Worm (Caenorhabditis elegans) whole organism, L4 larva: ENCODE measurements around the gene F46B6.5.

Experiments used
- F10B5.3 ChIP-seq: sonication (generic microtip); optimal IDR thresholded peaks from 2 replicates; lab custom pipeline; 2016; ENCODE audit warnings: mild to moderate bottlenecking, missing genetic modification characterization, missing compliant biosample characterization
- R02D3.7 ChIP-seq: fragments of 150-350 bp; sonication (generic microtip); optimal IDR thresholded peaks from 3 replicates; lab custom pipeline; 2014; ENCODE audit warnings: missing biosample characterization, missing genetic modification characterization
- T20F7.1 ChIP-seq: fragments of 200-800 bp; sonication (Bioruptor generic); optimal IDR thresholded peaks from 2 replicates; lab custom pipeline; 2018; ENCODE audit warnings: mild to moderate bottlenecking, missing genetic modification characterization, missing compliant biosample characterization
- Y105C5A.15 ChIP-seq: fragments of 200-800 bp; sonication (Bioruptor generic); IDR thresholded peaks from 2 replicates; pipeline ENCODE4 v1.3.6; 2022; ENCODE audit warnings: missing genetic modification characterization, missing compliant biosample characterization
- Y48G9A.11 ChIP-seq: fragments of 200-800 bp; sonication (Bioruptor generic); IDR thresholded peaks from 2 replicates; pipeline ENCODE4 v1.3.6; 2022; ENCODE audit warnings: missing genetic modification reagents, missing genetic modification characterization, missing compliant biosample characterization
- Y5F2A.4 ChIP-seq: fragments of 200-800 bp; sonication (Bioruptor generic); optimal IDR thresholded peaks from 2 replicates; lab custom pipeline; 2018; ENCODE audit warnings: mild to moderate bottlenecking, missing genetic modification characterization, missing compliant biosample characterization
- aha-1 ChIP-seq: fragments of 150-350 bp; peaks from one replicate; lab custom pipeline; 2014; ENCODE audit warnings: missing biosample characterization, missing genetic modification characterization
- ama-1 ChIP-seq: fragments of 150-350 bp; optimal IDR thresholded peaks from 2 replicates; lab custom pipeline; 2014; ENCODE audit warnings: inconsistent platforms, mixed read lengths
- ceh-32 ChIP-seq: sonication (generic microtip); optimal IDR thresholded peaks from 2 replicates; lab custom pipeline; 2016; ENCODE audit warnings: mild to moderate bottlenecking, missing genetic modification characterization, missing compliant biosample characterization; ENCODE audit not compliant: poor library complexity
- ceh-62 ChIP-seq: sonication (generic microtip); optimal IDR thresholded peaks from 2 replicates; lab custom pipeline; 2017; ENCODE audit warnings: missing biosample characterization, missing genetic modification characterization
- ceh-82 ChIP-seq: sonication (generic microtip); optimal IDR thresholded peaks from 2 replicates; lab custom pipeline; 2017; ENCODE audit warnings: missing biosample characterization, missing genetic modification characterization
- ces-1 ChIP-seq: fragments of 150-350 bp; sonication (generic microtip); optimal IDR thresholded peaks from 4 replicates; lab custom pipeline; 2014; ENCODE audit warnings: missing biosample characterization, missing genetic modification reagents, missing genetic modification characterization
- cey-2 ChIP-seq: sonication (generic microtip); optimal IDR thresholded peaks from 3 replicates; lab custom pipeline; 2017; ENCODE audit warnings: missing genetic modification characterization, mild to moderate bottlenecking, missing compliant biosample characterization, antibody characterized with exemption, borderline replicate concordance; ENCODE audit not compliant: insufficient read depth
- daf-12 ChIP-seq: fragments of 150-350 bp; optimal IDR thresholded peaks from 2 replicates; lab custom pipeline; 2014; ENCODE audit warnings: missing biosample characterization, missing genetic modification reagents, missing genetic modification characterization
- daf-16 ChIP-seq, 3 experiments: sonication (generic microtip); optimal IDR thresholded peaks; 2 replicates each; lab custom pipeline; 2016 to 2017; ENCODE audit warnings: missing genetic modification characterization in 3 of 3, missing genetic modification reagents in 3 of 3, mild to moderate bottlenecking in 2 of 3, missing compliant biosample characterization in 2 of 3, missing biosample characterization in 1 of 3, moderate library complexity in 1 of 3
- dmd-6 ChIP-seq: fragments of 200-800 bp; sonication (Bioruptor generic); IDR thresholded peaks from 2 replicates; pipeline ENCODE4 v1.3.6; 2022; ENCODE audit warnings: missing genetic modification reagents, missing genetic modification characterization, missing compliant biosample characterization
- dmd-8 ChIP-seq: fragments of 200-800 bp; sonication (Bioruptor generic); IDR thresholded peaks from 2 replicates; pipeline ENCODE4 v1.3.6; 2022; ENCODE audit warnings: missing genetic modification characterization, missing compliant biosample characterization
- dmd-9 ChIP-seq: fragments of 200-800 bp; sonication (Bioruptor generic); IDR thresholded peaks from 2 replicates; pipeline ENCODE4 v1.3.6; 2022; ENCODE audit warnings: missing genetic modification reagents, missing genetic modification characterization, missing compliant biosample characterization
- egl-43 ChIP-seq: fragments of 200-800 bp; sonication (Bioruptor generic); IDR thresholded peaks from 2 replicates; pipeline ENCODE4 v1.3.6; 2022; ENCODE audit warnings: missing genetic modification reagents, missing genetic modification characterization, missing compliant biosample characterization
- fos-1 ChIP-seq: fragments of 150-350 bp; optimal IDR thresholded peaks from 2 replicates; lab custom pipeline; 2014; ENCODE audit warnings: missing biosample characterization, missing genetic modification characterization
- gei-8 ChIP-seq: fragments of 200-800 bp; sonication (Bioruptor generic); optimal IDR thresholded peaks from 2 replicates; lab custom pipeline; 2018; ENCODE audit warnings: mild to moderate bottlenecking, missing genetic modification characterization, missing compliant biosample characterization
- hif-1 ChIP-seq, 2 experiments: sonication (generic microtip); optimal IDR thresholded peaks; 2 replicates each; lab custom pipeline; 2016 to 2017; ENCODE audit warnings: missing compliant biosample characterization in 2 of 2, missing genetic modification characterization in 2 of 2, missing genetic modification reagents in 2 of 2, missing genotype in 2 of 2, mild to moderate bottlenecking in 1 of 2
- hlh-30 ChIP-seq: sonication (generic microtip); optimal IDR thresholded peaks from 2 replicates; lab custom pipeline; 2017; ENCODE audit warnings: antibody characterized with exemption, mild to moderate bottlenecking, missing genetic modification characterization, missing compliant biosample characterization; ENCODE audit not compliant: insufficient read depth
- lim-7 ChIP-seq: fragments of 200-800 bp; sonication (Bioruptor generic); IDR thresholded peaks from 2 replicates; pipeline ENCODE4 v1.3.6; 2022; ENCODE audit warnings: missing genetic modification characterization, missing compliant biosample characterization
- lsy-2 ChIP-seq, 2 experiments: fragments of 150-350 bp in 1 of 2; sonication (generic microtip) in 1 of 2; optimal IDR thresholded peaks; 2 replicates each; lab custom pipeline; 2014 to 2017; ENCODE audit warnings: missing biosample characterization in 2 of 2, missing genetic modification characterization in 2 of 2
- madf-9 ChIP-seq: fragments of 200-800 bp; sonication (Bioruptor generic); conservative IDR thresholded peaks from 2 replicates; pipeline ENCODE4 v1.3.6; 2022; ENCODE audit warnings: missing genetic modification reagents, missing genetic modification characterization, missing compliant biosample characterization
- mdl-1 ChIP-seq, 2 experiments: fragments of 150-350 bp in 1 of 2; sonication (generic microtip) in 1 of 2; optimal IDR thresholded peaks; 2 replicates each; lab custom pipeline; 2014 to 2017; ENCODE audit warnings: missing biosample characterization in 2 of 2, missing genetic modification characterization in 2 of 2
- mdt-29 ChIP-seq: fragments of 200-800 bp; sonication (Bioruptor generic); IDR thresholded peaks from 2 replicates; pipeline ENCODE4 v1.3.6; 2022; ENCODE audit warnings: missing genetic modification reagents, missing genetic modification characterization, missing compliant biosample characterization
- mep-1 ChIP-seq: fragments of 150-350 bp; sonication (generic microtip); optimal IDR thresholded peaks from 3 replicates; lab custom pipeline; 2014; ENCODE audit warnings: missing biosample characterization, missing genetic modification characterization
- mes-2 ChIP-seq: sonication (generic microtip); optimal IDR thresholded peaks from 2 replicates; lab custom pipeline; 2016; ENCODE audit warnings: missing genotype, mild to moderate bottlenecking, missing genetic modification characterization, missing compliant biosample characterization; ENCODE audit not compliant: poor library complexity, severe bottlenecking
- mxl-2 ChIP-seq: fragments of 200-800 bp; sonication (Bioruptor generic); conservative IDR thresholded peaks from 2 replicates; pipeline ENCODE4 v1.3.6; 2022; ENCODE audit warnings: missing genetic modification reagents, missing genetic modification characterization, missing compliant biosample characterization
- nhr-25 ChIP-seq: sonication (generic microtip); optimal IDR thresholded peaks from 2 replicates; lab custom pipeline; 2017; ENCODE audit warnings: missing genetic modification characterization, mild to moderate bottlenecking, missing compliant biosample characterization, antibody characterized with exemption, moderate library complexity, borderline replicate concordance; ENCODE audit not compliant: insufficient read depth
- nhr-42 ChIP-seq: fragments of 200-800 bp; sonication (Bioruptor generic); IDR thresholded peaks from 2 replicates; pipeline ENCODE4 v1.3.6; 2022; ENCODE audit warnings: missing genetic modification characterization, missing compliant biosample characterization
- nhr-77 ChIP-seq: fragments of 150-350 bp; optimal IDR thresholded peaks from 2 replicates; lab custom pipeline; 2014; ENCODE audit warnings: missing biosample characterization, missing genetic modification characterization
- pqm-1 ChIP-seq: sonication (generic microtip); optimal IDR thresholded peaks from 2 replicates; lab custom pipeline; 2017; ENCODE audit warnings: missing biosample characterization, missing genetic modification characterization
- rbr-2 ChIP-seq: sonication (generic microtip); optimal IDR thresholded peaks from 2 replicates; lab custom pipeline; 2016; ENCODE audit warnings: missing genotype, missing genetic modification characterization, missing compliant biosample characterization
- saeg-2 ChIP-seq: fragments of 200-800 bp; sonication (Bioruptor generic); IDR thresholded peaks from 2 replicates; pipeline ENCODE4 v1.3.6; 2022; ENCODE audit warnings: missing genetic modification reagents, missing genetic modification characterization, missing compliant biosample characterization
- spr-1 ChIP-seq: sonication (generic microtip); optimal IDR thresholded peaks from 2 replicates; lab custom pipeline; 2016; ENCODE audit warnings: mild to moderate bottlenecking, missing genetic modification characterization, missing compliant biosample characterization
- spr-3 ChIP-seq: fragments of 200-800 bp; sonication (Bioruptor generic); optimal IDR thresholded peaks from 2 replicates; lab custom pipeline; 2018; ENCODE audit warnings: mild to moderate bottlenecking, missing genetic modification characterization, missing compliant biosample characterization
- unc-62 ChIP-seq, 3 experiments: fragments of 150-350 bp in 1 of 3; sonication (generic microtip); optimal IDR thresholded peaks in 2 of 3; peaks in 1 of 3; 1 replicate in 1 of 3; 2 replicates in 2 of 3; lab custom pipeline; 2014 to 2017; ENCODE audit warnings: missing biosample characterization in 3 of 3, missing genetic modification characterization in 3 of 3, missing genetic modification reagents in 3 of 3, missing genotype in 1 of 3
- vab-7 ChIP-seq: fragments of 200-800 bp; sonication (Bioruptor generic); IDR thresholded peaks from 2 replicates; pipeline ENCODE4 v1.3.6; 2022; ENCODE audit warnings: missing genetic modification reagents, missing genetic modification characterization, missing compliant biosample characterization
- zag-1 ChIP-seq: fragments of 150-350 bp; optimal IDR thresholded peaks from 2 replicates; lab custom pipeline; 2014; ENCODE audit warnings: missing biosample characterization, missing genetic modification characterization
- zip-11 ChIP-seq: fragments of 200-800 bp; sonication (Bioruptor generic); IDR thresholded peaks from 2 replicates; pipeline ENCODE4 v1.3.6; 2022; ENCODE audit warnings: missing genetic modification characterization, missing compliant biosample characterization

F46B6.5 gene

DNA sequence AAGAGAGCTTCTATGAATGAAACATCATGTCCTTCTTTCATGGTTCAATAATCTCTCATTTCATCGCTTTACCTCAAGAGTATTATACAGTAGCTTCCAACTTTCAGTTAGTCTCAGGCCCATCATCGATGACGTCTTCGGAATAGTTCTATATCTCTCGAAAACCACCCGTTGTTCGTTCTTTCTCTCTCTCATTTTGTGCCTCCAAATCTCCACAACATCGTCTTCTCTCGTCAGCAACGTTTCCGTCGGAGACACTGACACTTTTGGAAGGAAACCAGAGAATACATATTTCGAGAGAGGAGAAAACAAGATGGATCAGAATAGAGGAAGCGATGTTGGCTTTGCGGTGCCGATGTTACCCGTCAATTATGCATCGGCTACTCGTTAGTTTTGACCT, 51.0 kb downstream of the F46B6.5 start:
- TF ChIP-seq pqm-1 (no peak), egl-43 (GFP tag; lab: Robert Waterston, UW) (peak; percentile 70), Y5F2A.4 (GFP tag; lab: Kevin White, UChicago) (peak; percentile 41), spr-1 (tag; lab: Kevin White, UChicago) (no peak), mes-2 (peak; percentile 47), dmd-9 (GFP tag; lab: Robert Waterston, UW) (no peak), unc-62 (GFP tag; optimal IDR thresholded peaks at IDR 0.05 in 1 of 2; lab: Kevin White, UChicago) (peak in 1 of 2 experiments; percentile 78), unc-62 (tag; optimal IDR thresholded peaks at IDR 0.05; lab: Kevin White, UChicago) (no peak), mdt-29 (GFP tag; lab: Robert Waterston, UW) (peak; percentile 54), vab-7 (GFP tag; lab: Robert Waterston, UW) (peak; percentile 66; the same call in 1 of the 2 replicates), nhr-77 (no peak), saeg-2 (0 out of 2 replicates have a peak, but pooled peaks have one; percentile 17), Y48G9A.11 (GFP tag; lab: Robert Waterston, UW) (no peak; the same call in 1 of the 2 replicates), mdl-1 (tag; optimal IDR thresholded peaks at IDR 0.05; lab: Kevin White, UChicago) (no peak), Y105C5A.15 (GFP tag; lab: Robert Waterston, UW) (0 out of 2 replicates have a peak, but pooled peaks have one; percentile 3), ama-1 (lab: Kevin White, UChicago) (peak; percentile 43), aha-1 (tag; lab: Kevin White, UChicago) (peak; percentile 80), lsy-2 (tag; optimal IDR thresholded peaks at IDR 0.05; lab: Kevin White, UChicago) (peak; percentile 33 to 35), lim-7 (GFP tag; lab: Robert Waterston, UW) (0 out of 2 replicates have a peak, but pooled peaks have one; percentile 5), dmd-8 (GFP tag; lab: Robert Waterston, UW) (peak; percentile 49; the same call in 1 of the 2 replicates)

DNA sequence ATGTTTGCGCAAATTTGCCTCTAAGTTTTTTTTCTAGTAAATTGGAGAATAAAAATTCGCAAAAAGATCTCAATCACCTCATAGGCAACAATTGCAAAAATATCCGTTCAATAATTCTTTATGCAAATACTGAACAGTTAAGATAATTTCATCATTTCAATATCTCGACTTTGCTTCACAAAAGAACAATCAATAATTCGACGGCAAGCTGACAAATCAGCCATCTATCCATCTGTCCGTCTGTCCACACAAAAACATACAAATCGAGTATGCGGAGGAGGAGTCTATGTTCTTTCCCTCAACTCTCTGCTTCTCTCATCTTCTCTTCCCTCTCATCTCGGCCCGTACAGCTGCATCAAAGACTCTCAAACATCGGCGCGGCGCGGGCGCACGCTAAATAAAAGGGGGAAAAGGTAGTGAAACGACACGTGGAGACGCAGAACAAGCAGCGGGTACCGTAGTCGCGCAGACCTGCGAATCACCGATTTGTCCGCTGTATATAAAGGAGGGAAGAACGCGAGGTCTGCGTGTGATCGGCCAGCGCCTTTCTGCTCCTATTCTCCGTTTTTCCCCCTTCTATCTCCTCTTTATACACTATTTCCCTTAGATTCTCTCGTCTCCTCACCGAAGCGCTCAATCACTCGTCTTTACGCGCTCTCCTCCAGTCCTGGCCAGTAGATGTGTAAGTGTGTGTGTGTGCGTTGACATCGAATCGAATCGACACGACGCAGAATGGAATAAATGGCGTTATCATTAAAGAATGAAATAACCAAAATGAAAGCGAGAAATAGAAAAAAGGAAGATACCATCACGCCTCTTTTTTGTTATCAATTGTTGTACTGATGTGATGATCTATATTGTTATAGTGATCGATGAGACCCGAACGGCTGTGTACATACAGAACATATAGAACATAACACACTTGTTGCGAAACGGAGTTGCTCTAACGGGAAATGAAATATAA, 51.8 kb downstream of the F46B6.5 start:
- TF ChIP-seq ceh-32 (tag; lab: Kevin White, UChicago) (no peak), lsy-2 (tag; optimal IDR thresholded peaks at IDR 0.05; lab: Kevin White, UChicago) (peak; percentile 95 to 98), zag-1 (tag; lab: Kevin White, UChicago) (peak; percentile 35), daf-12 (tag; lab: Kevin White, UChicago) (no peak), unc-62 (GFP tag; optimal IDR thresholded peaks at IDR 0.05 in 1 of 2; lab: Kevin White, UChicago) (peak; percentile 66 to 99), unc-62 (tag; optimal IDR thresholded peaks at IDR 0.05; lab: Kevin White, UChicago) (peak; percentile 75), daf-16 (GFP tag; optimal IDR thresholded peaks at IDR 0.05; lab: Kevin White, UChicago) (peak; percentile 41 to 55), daf-16 (tag; optimal IDR thresholded peaks at IDR 0.05; lab: Kevin White, UChicago) (peak; percentile 83), egl-43 (GFP tag; lab: Robert Waterston, UW) (peak; percentile 93), spr-3 (GFP tag; lab: Kevin White, UChicago) (peak; percentile 6), ceh-82 (tag; lab: Kevin White, UChicago) (no peak), rbr-2 (peak; percentile 97), T20F7.1 (peak; percentile 82), zip-11 (GFP tag; lab: Robert Waterston, UW) (no peak), mep-1 (tag; lab: Kevin White, UChicago) (peak; percentile 96), gei-8 (peak; percentile 82), Y105C5A.15 (GFP tag; lab: Robert Waterston, UW) (no peak), ces-1 (GFP tag; lab: Kevin White, UChicago) (peak; percentile 41), nhr-25 (tag; lab: Kevin White, UChicago) (peak; percentile 95), ceh-62 (tag; lab: Kevin White, UChicago) (no peak), hlh-30 (peak; percentile 97), dmd-6 (GFP tag; lab: Robert Waterston, UW) (peak; percentile 93), mdt-29 (GFP tag; lab: Robert Waterston, UW) (peak; percentile 30; the same call in 1 of the 2 replicates), cey-2 (peak; percentile 76), saeg-2 (peak; percentile 75; the same call in 1 of the 2 replicates), aha-1 (tag; lab: Kevin White, UChicago) (peak; percentile 100), madf-9 (GFP tag; lab: Robert Waterston, UW) (peak; percentile 70), F10B5.3 (tag; lab: Kevin White, UChicago) (peak; percentile 65), hif-1 (tag; optimal IDR thresholded peaks at IDR 0.05; lab: Kevin White, UChicago) (peak; percentile 61 to 93), R02D3.7 (tag; lab: Kevin White, UChicago) (peak; percentile 19), fos-1 (peak; percentile 29), mxl-2 (GFP tag; lab: Robert Waterston, UW) (0 out of 2 replicates have a peak, but pooled peaks have one; percentile 61), Y48G9A.11 (GFP tag; lab: Robert Waterston, UW) (no peak), nhr-42 (GFP tag; lab: Robert Waterston, UW) (peak; percentile 78; the same call in 1 of the 2 replicates)
